Worm (Caenorhabditis elegans): Measurements from ENCODE around the gene F56A8.5.

- TF ChIP-seq aly-2 (tag; optimal IDR thresholded peaks at IDR 0.05) (no peak), nhr-76 (tag; optimal IDR thresholded peaks at IDR 0.05) (no peak)
Observed at ce11 chrIII:13258163-13258562, 7.5 kb upstream of the F56A8.5 start.
